Worm (Caenorhabditis elegans): ENCODE data around the gene C31B8.16.
"Not testable (repeated sequence)": the region's sequence is repeated elsewhere in the genome, so short reads cannot be mapped to it uniquely, and the experiment has no call there.

Gene C31B8.16

ce11 chrV:2975285-2975684, 45.4 kb downstream of the C31B8.16 start, which contains the start of gene srw-123:
Gene srw-123 (minus strand): TSS chrV:2975385.
- TF ChIP-seq mml-1, pha-4, nhr-77 (tag; optimal IDR thresholded peaks at IDR 0.05): not testable (repeated sequence)

- TF ChIP-seq egl-5 (tag; optimal IDR thresholded peaks at IDR 0.05) (no peak), ceh-28 (tag; optimal IDR thresholded peaks at IDR 0.05) (no peak), nfya-1 (tag; optimal IDR thresholded peaks at IDR 0.05; ENCODE audit: insufficient read depth) (no peak), tbx-2 (tag; optimal IDR thresholded peaks at IDR 0.05) (no peak), pha-4 (tag; optimal IDR thresholded peaks at IDR 0.05) (no peak), daf-12 (tag; optimal IDR thresholded peaks at IDR 0.05) (no peak)
These were observed 46.4 kb downstream of the C31B8.16 start, which contains the start of gene srw-124 for ce11 chrV:2976287-2976686. Gene srw-124 (plus strand): TSS chrV:2976587.

- TF ChIP-seq egl-27 (tag; optimal IDR thresholded peaks at IDR 0.05): no peak
- TF ChIP-seq unc-39 (tag; optimal IDR thresholded peaks at IDR 0.05): no peak
- no peak for TF ChIP-seq egl-5 (tag; optimal IDR thresholded peaks at IDR 0.05)
- no peak for TF ChIP-seq jun-1 (tag; optimal IDR thresholded peaks at IDR 0.05)
- no peak for TF ChIP-seq nhr-43 (tag; optimal IDR thresholded peaks at IDR 0.05; ENCODE audit: poor library complexity, severe bottlenecking)
- no peak for TF ChIP-seq elt-1 (tag; optimal IDR thresholded peaks at IDR 0.05)
- TF ChIP-seq aly-2 (tag; optimal IDR thresholded peaks at IDR 0.05): no peak
- no peak for TF ChIP-seq ztf-4 (tag; optimal IDR thresholded peaks at IDR 0.05)
- no peak for TF ChIP-seq ceh-82 (tag; optimal IDR thresholded peaks at IDR 0.05)
- no peak for TF ChIP-seq ztf-11 (tag; optimal IDR thresholded peaks at IDR 0.05)
- no peak for TF ChIP-seq R02D3.7 (tag; optimal IDR thresholded peaks at IDR 0.05)
- TF ChIP-seq nfya-1 (tag; optimal IDR thresholded peaks at IDR 0.05; ENCODE audit: insufficient read depth): no peak
- no peak for TF ChIP-seq lin-15B (tag; optimal IDR thresholded peaks at IDR 0.05)
- no peak for TF ChIP-seq hmg-11 (tag; optimal IDR thresholded peaks at IDR 0.05)
- TF ChIP-seq pqm-1 (tag; optimal IDR thresholded peaks at IDR 0.05): no peak
- no peak for TF ChIP-seq nhr-12 (tag; optimal IDR thresholded peaks at IDR 0.05)
- no peak for TF ChIP-seq snpc-4 (tag; optimal IDR thresholded peaks at IDR 0.05)
- no peak for TF ChIP-seq ama-1 (optimal IDR thresholded peaks at IDR 0.05)
- no peak for TF ChIP-seq eor-1 (tag; optimal IDR thresholded peaks at IDR 0.05)
- no peak for TF ChIP-seq elt-2 (tag; optimal IDR thresholded peaks at IDR 0.05)
These were observed 50.1 kb downstream of the C31B8.16 start, which contains the start of gene srw-118 for ce11 chrV:2979978-2980377. Gene srw-118 (minus strand): TSS chrV:2980078.

Measured in whole organism, L3 larva.